Worm (Caenorhabditis elegans) whole organism, L2 larva: Measurements from ENCODE around the gene tmed-4.

Source experiments
- ama-1 ChIP-seq: fragments of 150-350 bp; optimal IDR thresholded peaks from 2 replicates; lab custom pipeline; 2018; ENCODE audit warnings: inconsistent platforms
- elt-3 ChIP-seq: sonication (generic microtip); optimal IDR thresholded peaks from 2 replicates; lab custom pipeline; 2017; ENCODE audit warnings: missing biosample characterization, missing genetic modification characterization

- TF ChIP-seq elt-3 (tag; lab: Kevin White, UChicago) (no peak), ama-1 (no peak)
Measured at ce11 chrV:19981832-19982462, 33.1 kb upstream of the tmed-4 start, which contains the start of gene Y60A3A.24.
